Worm (Caenorhabditis elegans): Measurements from ENCODE around the gene C07A12.2.

DNA sequence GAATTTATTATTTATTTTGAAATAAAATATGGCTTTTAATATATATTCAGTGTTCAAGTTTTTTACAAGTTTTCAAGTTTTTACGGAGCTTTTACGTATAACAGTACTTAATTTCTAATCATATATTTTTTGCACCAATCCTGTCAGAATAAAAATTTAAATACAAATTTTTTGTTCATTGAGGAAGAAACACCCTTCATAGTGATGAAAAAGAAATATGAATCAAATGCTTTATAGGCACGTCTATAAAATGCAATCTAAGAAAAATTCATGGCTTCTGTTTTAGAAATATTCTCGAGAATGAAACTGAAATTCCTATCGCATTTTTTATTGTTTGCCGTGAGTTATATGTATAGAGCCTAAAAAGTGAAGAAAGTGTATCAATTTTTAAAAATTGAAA lies 42.0 kb downstream of the C07A12.2 start, which contains the start of gene C05E11.2:
- TF ChIP-seq F22D6.2 (tag; optimal IDR thresholded peaks at IDR 0.05) (no peak), pha-4 (tag; optimal IDR thresholded peaks at IDR 0.05) (no peak), rpc-1 (optimal IDR thresholded peaks at IDR 0.05) (no peak), rpc-1 (tag; optimal IDR thresholded peaks at IDR 0.05) (no peak), rcor-1 (GFP tag; IDR thresholded peaks at IDR 0.05) (no peak), snpc-3.4 (tag; optimal IDR thresholded peaks at IDR 0.05) (no peak), ztf-25 (GFP tag; IDR thresholded peaks at IDR 0.05) (no peak), dox-1 (GFP tag; IDR thresholded peaks at IDR 0.05) (no peak), ZK185.1 (tag; optimal IDR thresholded peaks at IDR 0.05; ENCODE audit: poor library complexity, severe bottlenecking) (no peak), attf-5 (GFP tag; optimal IDR thresholded peaks at IDR 0.05) (no peak), lin-26 (GFP tag; IDR thresholded peaks at IDR 0.05) (no peak), bed-1 (GFP tag; IDR thresholded peaks at IDR 0.05) (no peak), madf-3 (GFP tag; IDR thresholded peaks at IDR 0.05) (no peak), hmg-20 (GFP tag; IDR thresholded peaks at IDR 0.05) (no peak)
